Worm (Caenorhabditis elegans): ENCODE results near the gene fbxa-164.
A peak's percentile ranks its signal among the peaks of the same experiment; 100 is the strongest.

fbxa-164 gene

ce11 chrII:1568214-1568613 is 45.7 kb downstream of the fbxa-164 start, which contains the start of gene fbxb-49:
TSS of gene fbxb-49 (plus strand) at chrII:1568514.
- TF ChIP-seq aha-1 (tag) (peak; percentile 71), unc-130 (GFP tag; optimal IDR thresholded peaks at IDR 0.05) (no peak)

ce11 chrII:1567646-1568045 is 46.2 kb downstream of the fbxa-164 start, which contains the start of gene K05F6.8:
TSS of gene K05F6.8 (minus strand) at chrII:1567746.
- no peak for TF ChIP-seq snpc-1.2 (GFP tag; IDR thresholded peaks at IDR 0.05)
- no peak for TF ChIP-seq unc-130 (GFP tag; optimal IDR thresholded peaks at IDR 0.05)
- no peak for TF ChIP-seq dpl-1 (GFP tag; optimal IDR thresholded peaks at IDR 0.05)
- no peak for TF ChIP-seq nhr-102 (tag; optimal IDR thresholded peaks at IDR 0.05)
